Fruit fly (Drosophila melanogaster): Measurements from ENCODE around the gene BBS8.

BBS8 gene

dm6 chr2L:419620-420184 lies 3.0 kb upstream of the BBS8 start, which contains the start of the genes CG13690 and RpLP1 (continued):
- TF ChIP-seq Sry-β (GFP tag; optimal IDR thresholded peaks at IDR 0.05) (no peak), CG1529 (GFP tag; optimal IDR thresholded peaks at IDR 0.05) (peak; percentile 74), inv (GFP tag; IDR thresholded peaks at IDR 0.05; ENCODE audit: partially characterized antibody) (no peak), CG7372 (GFP tag; IDR thresholded peaks at IDR 0.05) (peak; percentile 36; the same call in 1 of the 2 replicates), dm (GFP tag; optimal IDR thresholded peaks at IDR 0.05) (peak; percentile 91), Sin3A (optimal IDR thresholded peaks at IDR 0.05) (peak; percentile 66), CG14860 (GFP tag; IDR thresholded peaks at IDR 0.05; ENCODE audit: partially characterized antibody) (no peak), chinmo (GFP tag; IDR thresholded peaks at IDR 0.05; ENCODE audit: partially characterized antibody) (no peak), CG4360 (GFP tag; IDR thresholded peaks at IDR 0.05) (peak; percentile 47; the same call in 1 of the 2 replicates), CG18599 (GFP tag; optimal IDR thresholded peaks at IDR 0.05) (peak; percentile 82), CG17912 (GFP tag; optimal IDR thresholded peaks at IDR 0.05) (peak; percentile 87), CG15479 (GFP tag; optimal IDR thresholded peaks at IDR 0.05) (peak; percentile 29), CG10565 (GFP tag; optimal IDR thresholded peaks at IDR 0.05) (peak; percentile 3), Taf1 (GFP tag; IDR thresholded peaks at IDR 0.05) (0 out of 2 replicates have a peak, but pooled peaks have one; percentile 11), CG14441 (GFP tag; IDR thresholded peaks at IDR 0.05) (no peak), CG2120 (GFP tag; optimal IDR thresholded peaks at IDR 0.05) (peak; percentile 39), lilli (GFP tag; optimal IDR thresholded peaks at IDR 0.05) (peak; percentile 49), mam (GFP tag; optimal IDR thresholded peaks at IDR 0.05) (peak; percentile 25), bowl (GFP tag; IDR thresholded peaks at IDR 0.05) (no peak; the same call in 1 of the 2 replicates), CTCF (GFP tag; optimal IDR thresholded peaks at IDR 0.05) (peak; percentile 67), Ets97D (GFP tag; optimal IDR thresholded peaks at IDR 0.05) (peak; percentile 99), Xrp1 (GFP tag; IDR thresholded peaks at IDR 0.05) (0 out of 2 replicates have a peak, but pooled peaks have one; percentile 34), Trl (optimal IDR thresholded peaks at IDR 0.05) (no peak), Trl (GFP tag; optimal IDR thresholded peaks at IDR 0.05) (peak; percentile 74), CG14710 (tag; optimal IDR thresholded peaks at IDR 0.05) (peak; percentile 93), Sry-δ (GFP tag; optimal IDR thresholded peaks at IDR 0.05) (peak; percentile 58), gro (GFP tag; optimal IDR thresholded peaks at IDR 0.05) (peak; percentile 62), chm (GFP tag; IDR thresholded peaks at IDR 0.05) (peak; percentile 86), CG18619 (GFP tag; optimal IDR thresholded peaks at IDR 0.05) (peak; percentile 85), NC2β (GFP tag; optimal IDR thresholded peaks at IDR 0.05) (peak; percentile 98), CG5180 (GFP tag; optimal IDR thresholded peaks at IDR 0.05) (peak; percentile 48), CG12104 (GFP tag; optimal IDR thresholded peaks at IDR 0.05) (peak; percentile 82), CG17829 (tag; optimal IDR thresholded peaks at IDR 0.05) (peak; percentile 78), Max (GFP tag; optimal IDR thresholded peaks at IDR 0.05) (peak; percentile 80), CG2875 (GFP tag; optimal IDR thresholded peaks at IDR 0.05) (peak; percentile 81), cas (GFP tag; IDR thresholded peaks at IDR 0.05) (0 out of 2 replicates have a peak, but pooled peaks have one; percentile 6), CG3726 (GFP tag; IDR thresholded peaks at IDR 0.05) (no peak), CG6683 (GFP tag; optimal IDR thresholded peaks at IDR 0.05) (peak; percentile 64), dan (GFP tag; IDR thresholded peaks at IDR 0.05) (no peak), maf-S (GFP tag; optimal IDR thresholded peaks at IDR 0.05) (peak; percentile 67), tio (GFP tag; optimal IDR thresholded peaks at IDR 0.05) (no peak), CG16815 (GFP tag; optimal IDR thresholded peaks at IDR 0.05) (no peak), GATAe (GFP tag; conservative IDR thresholded peaks at IDR 0.05) (no peak), pan (optimal IDR thresholded peaks at IDR 0.05) (no peak), pan (GFP tag; optimal IDR thresholded peaks at IDR 0.05 in 1 of 2, IDR thresholded peaks at IDR 0.05 in 1 of 2) (peak in 1 of 2 experiments; percentile 69), BEAF-32 (GFP tag; optimal IDR thresholded peaks at IDR 0.05) (peak; percentile 58), CG42726 (GFP tag; IDR thresholded peaks at IDR 0.05; ENCODE audit: partially characterized antibody) (peak; percentile 14; the same call in 1 of the 2 replicates), CG8359 (GFP tag; optimal IDR thresholded peaks at IDR 0.05; ENCODE audit: borderline replicate concordance) (peak; percentile 70), CG6791 (GFP tag; IDR thresholded peaks at IDR 0.05; ENCODE audit: partially characterized antibody) (no peak), CG13775 (GFP tag; optimal IDR thresholded peaks at IDR 0.05) (peak; percentile 91), CG5953 (GFP tag; IDR thresholded peaks at IDR 0.05) (no peak)
